Fruit fly (Drosophila melanogaster) whole organism, pupa: Measurements from ENCODE around the gene CG5149.

Source experiments
- CG10348 ChIP-seq: fragments of 200-800 bp; sonication (Bioruptor generic); IDR thresholded peaks from 2 replicates; pipeline ENCODE4 v1.3.6; 2022; ENCODE audit warnings: missing biosample characterization, missing genetic modification characterization
- CG12605 ChIP-seq: fragments of 200-800 bp; sonication (Bioruptor generic); IDR thresholded peaks from 2 replicates; pipeline ENCODE4 v1.3.6; 2022; ENCODE audit warnings: missing biosample characterization, missing genetic modification characterization
- CG13204 ChIP-seq: fragments of 200-800 bp; sonication (Bioruptor generic); optimal IDR thresholded peaks from 2 replicates; lab custom pipeline; 2018; ENCODE audit warnings: missing biosample characterization, mild to moderate bottlenecking, missing genetic modification characterization, moderate library complexity
- CG14655 ChIP-seq: fragments of 200-800 bp; sonication (Bioruptor generic); optimal IDR thresholded peaks from 3 replicates; lab custom pipeline; 2017; ENCODE audit warnings: mild to moderate bottlenecking, missing biosample characterization, missing genetic modification reagents, missing genetic modification characterization
- CG15710 ChIP-seq: fragments of 200-800 bp; sonication (Bioruptor generic); optimal IDR thresholded peaks from 2 replicates; lab custom pipeline; 2018; ENCODE audit warnings: missing biosample characterization, mild to moderate bottlenecking, missing genetic modification characterization, moderate library complexity
- CG17806 ChIP-seq: fragments of 200-800 bp; sonication (Bioruptor generic); optimal IDR thresholded peaks from 2 replicates; lab custom pipeline; 2018; ENCODE audit warnings: missing biosample characterization, mild to moderate bottlenecking, missing genetic modification characterization, moderate library complexity
- CG32121 ChIP-seq: fragments of 200-800 bp; sonication (Bioruptor generic); IDR thresholded peaks from 2 replicates; pipeline ENCODE4 v1.3.6; 2022; ENCODE audit warnings: missing biosample characterization, missing genetic modification characterization
- CG34367 ChIP-seq: fragments of 200-800 bp; sonication (Bioruptor generic); optimal IDR thresholded peaks from 2 replicates; lab custom pipeline; 2018; ENCODE audit warnings: missing biosample characterization, mild to moderate bottlenecking, missing genetic modification characterization
- CG4496 ChIP-seq: fragments of 200-800 bp; sonication (Bioruptor generic); IDR thresholded peaks from 3 replicates; pipeline ENCODE4 v1.3.6; 2022; ENCODE audit warnings: missing biosample characterization, missing genetic modification characterization
- CG8159 ChIP-seq: fragments of 200-800 bp; sonication (Bioruptor generic); optimal IDR thresholded peaks from 3 replicates; lab custom pipeline; 2018; ENCODE audit warnings: missing biosample characterization, mild to moderate bottlenecking, missing genetic modification characterization, moderate library complexity
- CG8301 ChIP-seq: fragments of 200-800 bp; sonication (Bioruptor generic); optimal IDR thresholded peaks from 2 replicates; lab custom pipeline; 2018; ENCODE audit warnings: missing biosample characterization, mild to moderate bottlenecking, missing genetic modification characterization
- CG9948 ChIP-seq: fragments of 200-800 bp; sonication (Bioruptor generic); optimal IDR thresholded peaks from 2 replicates; lab custom pipeline; 2018; ENCODE audit warnings: missing biosample characterization, mild to moderate bottlenecking, missing genetic modification characterization, moderate library complexity
- D1 ChIP-seq: fragments of 200-800 bp; sonication (Bioruptor generic); optimal IDR thresholded peaks from 2 replicates; lab custom pipeline; 2018; ENCODE audit warnings: missing biosample characterization, mild to moderate bottlenecking, missing genetic modification characterization, moderate library complexity
- EcR ChIP-seq: fragments of 200-800 bp; sonication (Bioruptor generic); optimal IDR thresholded peaks from 3 replicates; lab custom pipeline; 2019; ENCODE audit warnings: missing biosample characterization, missing genetic modification characterization, mild to moderate bottlenecking, moderate library complexity, missing genetic modification reagents
- Ets98B ChIP-seq: fragments of 200-800 bp; sonication (Bioruptor generic); IDR thresholded peaks from 2 replicates; pipeline ENCODE4 v1.3.6; 2022; ENCODE audit warnings: missing biosample characterization, missing genetic modification characterization
- Pif1A ChIP-seq: fragments of 200-800 bp; sonication (Bioruptor generic); optimal IDR thresholded peaks from 3 replicates; lab custom pipeline; 2016; ENCODE audit warnings: missing biosample characterization, missing genetic modification characterization
- Pif1B ChIP-seq: fragments of 200-800 bp; sonication (Bioruptor generic); optimal IDR thresholded peaks from 3 replicates; lab custom pipeline; 2016; ENCODE audit warnings: missing biosample characterization, missing genetic modification characterization
- Snoo ChIP-seq: fragments of 200-800 bp; sonication (Bioruptor generic); optimal IDR thresholded peaks from 3 replicates; lab custom pipeline; 2017; ENCODE audit warnings: missing biosample characterization, mild to moderate bottlenecking, missing genetic modification characterization, inconsistent platforms
- fd96Ca ChIP-seq: fragments of 200-800 bp; sonication (Bioruptor generic); IDR thresholded peaks from 3 replicates; pipeline ENCODE4 v1.3.6; 2022; ENCODE audit warnings: missing biosample characterization, missing genetic modification characterization
- gl ChIP-seq: fragments of 200-800 bp; sonication (Bioruptor generic); optimal IDR thresholded peaks from 2 replicates; lab custom pipeline; 2018; ENCODE audit warnings: missing biosample characterization, mild to moderate bottlenecking, missing genetic modification characterization
- rn ChIP-seq: fragments of 200-800 bp; sonication (Bioruptor generic); IDR thresholded peaks from 2 replicates; pipeline ENCODE4 v1.3.6; 2022; ENCODE audit warnings: missing biosample characterization, missing genetic modification characterization

The CG5149 gene

dm6 chr2L:7397746-7398145 is 9.7 kb upstream of the CG5149 start:
- TF ChIP-seq rn (no peak), CG4496 (GFP tag; lab: Robert Waterston, UW) (no peak)

dm6 chr2L:7396962-7397361 is 8.9 kb upstream of the CG5149 start:
- TF ChIP-seq Pif1A (GFP tag; lab: Kevin White, UChicago) (peak; percentile 79), Ets98B (GFP tag; lab: Robert Waterston, UW) (peak; percentile 83), CG12605 (GFP tag; lab: Robert Waterston, UW) (peak; percentile 39; the same call in 1 of the 2 replicates), gl (tag; lab: Kevin White, UChicago) (peak; percentile 65), rn (peak; percentile 35; the same call in 1 of the 2 replicates), CG15710 (tag; lab: Kevin White, UChicago) (peak; percentile 76), CG14655 (GFP tag; lab: Kevin White, UChicago) (peak; percentile 71), CG9948 (tag; lab: Kevin White, UChicago) (peak; percentile 68), Snoo (tag; lab: Kevin White, UChicago) (peak; percentile 64), CG34367 (tag; lab: Kevin White, UChicago) (peak; percentile 53), CG10348 (GFP tag; lab: Robert Waterston, UW) (no peak), fd96Ca (GFP tag; lab: Robert Waterston, UW) (no peak; the same call in none of the 3 replicates), CG13204 (no peak), CG8159 (peak; percentile 86), CG8301 (tag; lab: Kevin White, UChicago) (peak; percentile 69), CG4496 (GFP tag; lab: Robert Waterston, UW) (peak; percentile 90), Pif1B (GFP tag; lab: Kevin White, UChicago) (peak; percentile 48), D1 (tag; lab: Kevin White, UChicago) (no peak), EcR (no peak), CG17806 (tag; lab: Kevin White, UChicago) (peak; percentile 79), CG32121 (GFP tag; lab: Robert Waterston, UW) (peak; percentile 78)

- TF ChIP-seq CG15710 (tag; lab: Kevin White, UChicago) (peak; percentile 23), CG4496 (GFP tag; lab: Robert Waterston, UW) (no peak), CG8159 (peak; percentile 41), Pif1A (GFP tag; lab: Kevin White, UChicago) (no peak), CG12605 (GFP tag; lab: Robert Waterston, UW) (no peak), CG34367 (tag; lab: Kevin White, UChicago) (no peak), CG9948 (tag; lab: Kevin White, UChicago) (peak; percentile 10), Pif1B (GFP tag; lab: Kevin White, UChicago) (no peak), fd96Ca (GFP tag; lab: Robert Waterston, UW) (no peak), D1 (tag; lab: Kevin White, UChicago) (no peak), CG10348 (GFP tag; lab: Robert Waterston, UW) (no peak), CG32121 (GFP tag; lab: Robert Waterston, UW) (no peak), CG8301 (tag; lab: Kevin White, UChicago) (no peak), CG13204 (no peak), Snoo (tag; lab: Kevin White, UChicago) (peak; percentile 37), Ets98B (GFP tag; lab: Robert Waterston, UW) (0 out of 2 replicates have a peak, but pooled peaks have one; percentile 6), CG17806 (tag; lab: Kevin White, UChicago) (peak; percentile 25)
Measured at dm6 chr2L:7395813-7396212, 7.8 kb upstream of the CG5149 start.

- no peak for TF ChIP-seq gl (tag; lab: Kevin White, UChicago)
- TF ChIP-seq EcR = no peak
- TF ChIP-seq CG8301 (tag; lab: Kevin White, UChicago) = no peak
- no peak for TF ChIP-seq rn
- TF ChIP-seq CG13204 = no peak
- no peak for TF ChIP-seq D1 (tag; lab: Kevin White, UChicago)
- no peak for TF ChIP-seq CG10348 (GFP tag; lab: Robert Waterston, UW)
- TF ChIP-seq CG34367 (tag; lab: Kevin White, UChicago) = no peak
- TF ChIP-seq CG4496 (GFP tag; lab: Robert Waterston, UW) = no peak
- no peak for TF ChIP-seq fd96Ca (GFP tag; lab: Robert Waterston, UW)
- TF ChIP-seq Pif1B (GFP tag; lab: Kevin White, UChicago) = no peak
- no peak for TF ChIP-seq CG15710 (tag; lab: Kevin White, UChicago)
- TF ChIP-seq CG9948 (tag; lab: Kevin White, UChicago) = no peak
- no peak for TF ChIP-seq CG8159
Measured at dm6 chr2L:7386555-7387420, 1.3 kb downstream of the CG5149 start.

dm6 chr2L:7377402-7377801 is 10.7 kb downstream of the CG5149 start, which contains the start of gene ninaC:
Gene ninaC, plus strand, starts transcription at chr2L:7377702.
- no peak for TF ChIP-seq Ets98B (GFP tag; lab: Robert Waterston, UW)
- no peak for TF ChIP-seq gl (tag; lab: Kevin White, UChicago)
- TF ChIP-seq CG15710 (tag; lab: Kevin White, UChicago) = no peak

- TF ChIP-seq EcR (no peak), CG4496 (GFP tag; lab: Robert Waterston, UW) (peak; percentile 87), Pif1B (GFP tag; lab: Kevin White, UChicago) (peak; percentile 11), CG14655 (GFP tag; lab: Kevin White, UChicago) (peak; percentile 18), gl (tag; lab: Kevin White, UChicago) (no peak), CG13204 (no peak), CG10348 (GFP tag; lab: Robert Waterston, UW) (peak; percentile 69), rn (peak; percentile 73), Snoo (tag; lab: Kevin White, UChicago) (peak; percentile 47), CG9948 (tag; lab: Kevin White, UChicago) (no peak), CG12605 (GFP tag; lab: Robert Waterston, UW) (peak; percentile 73), CG8301 (tag; lab: Kevin White, UChicago) (no peak), CG8159 (no peak), CG17806 (tag; lab: Kevin White, UChicago) (no peak), CG15710 (tag; lab: Kevin White, UChicago) (no peak), Ets98B (GFP tag; lab: Robert Waterston, UW) (peak; percentile 93), CG32121 (GFP tag; lab: Robert Waterston, UW) (peak; percentile 94), D1 (tag; lab: Kevin White, UChicago) (no peak), CG34367 (tag; lab: Kevin White, UChicago) (no peak), Pif1A (GFP tag; lab: Kevin White, UChicago) (peak; percentile 50), fd96Ca (GFP tag; lab: Robert Waterston, UW) (peak; percentile 92)
Measured at dm6 chr2L:7376157-7376556, 11.9 kb downstream of the CG5149 start.
